Worm (Caenorhabditis elegans) whole organism, late embryonic: ENCODE results near the gene T12B5.14.

Experiments used
- Y22D7AL.16 ChIP-seq: sonication (generic microtip); optimal IDR thresholded peaks from 2 replicates; lab custom pipeline; 2016; ENCODE audit warnings: missing genetic modification characterization, missing compliant biosample characterization
- ama-1 ChIP-seq: fragments of 150-350 bp; optimal IDR thresholded peaks from 2 replicates; lab custom pipeline; 2014
- ceh-18 ChIP-seq: sonication (generic microtip); optimal IDR thresholded peaks from 2 replicates; lab custom pipeline; 2016; ENCODE audit warnings: missing genetic modification characterization, missing compliant biosample characterization
- dve-1 ChIP-seq: sonication (generic microtip); optimal IDR thresholded peaks from 2 replicates; lab custom pipeline; 2017; ENCODE audit warnings: antibody characterized with exemption, mild to moderate bottlenecking, missing genetic modification characterization, missing compliant biosample characterization
- elt-2 ChIP-seq: sonication (generic microtip); optimal IDR thresholded peaks from 2 replicates; lab custom pipeline; 2016; ENCODE audit warnings: missing genetic modification reagents, missing genetic modification characterization, missing compliant biosample characterization

DNA sequence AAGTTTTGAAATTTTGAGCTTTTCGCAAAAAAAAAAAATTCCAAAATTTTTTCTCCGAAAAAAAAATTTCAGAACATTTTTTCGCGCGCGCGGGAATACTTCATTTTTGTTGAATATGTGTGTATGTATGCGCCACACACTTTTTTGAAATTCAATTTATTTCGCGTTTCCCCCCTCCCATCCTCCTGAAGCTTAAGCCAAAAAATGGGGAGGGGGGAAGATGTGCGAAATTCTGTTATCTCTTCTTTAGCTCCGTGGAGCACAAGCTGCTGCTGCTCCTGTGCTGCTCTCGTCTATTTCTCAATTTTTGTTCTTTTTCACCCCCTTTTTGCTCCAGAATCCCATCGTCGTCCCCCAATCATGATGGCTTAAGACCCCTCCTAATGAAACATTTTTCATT is 34.9 kb downstream of the T12B5.14 start:
- TF ChIP-seq elt-2 (tag; lab: Kevin White, UChicago) (no peak), ama-1 (lab: Kevin White, UChicago) (no peak), dve-1 (no peak), ceh-18 (tag; lab: Kevin White, UChicago) (no peak), Y22D7AL.16 (no peak)
